Worm (Caenorhabditis elegans) whole organism, mixed stage, embryonic: ENCODE measurements around the gene B0244.6.

Experiments
- blmp-1 ChIP-seq: fragments of 150-350 bp; optimal IDR thresholded peaks from 2 replicates; lab custom pipeline; 2014; ENCODE audit warnings: missing biosample characterization, missing genetic modification characterization
- flh-1 ChIP-seq: fragments of 200-800 bp; sonication (Bioruptor generic); optimal IDR thresholded peaks from 2 replicates; lab custom pipeline; 2018; ENCODE audit warnings: mild to moderate bottlenecking, missing genetic modification characterization, moderate library complexity, missing compliant biosample characterization
- mep-1 ChIP-seq: fragments of 150-350 bp; optimal IDR thresholded peaks from 2 replicates; lab custom pipeline; 2017; ENCODE audit warnings: missing biosample characterization, missing genetic modification reagents, missing genetic modification characterization, inconsistent platforms
- nhr-76 ChIP-seq: sonication (generic microtip); optimal IDR thresholded peaks from 2 replicates; lab custom pipeline; 2017; ENCODE audit warnings: missing biosample characterization, missing genetic modification characterization
- snpc-4 ChIP-seq: fragments of 150-350 bp; optimal IDR thresholded peaks from 2 replicates; lab custom pipeline; 2014; ENCODE audit warnings: missing biosample characterization, missing genetic modification characterization
- zip-8 ChIP-seq: fragments of 150-350 bp; optimal IDR thresholded peaks from 2 replicates; lab custom pipeline; 2014; ENCODE audit warnings: missing biosample characterization, missing genetic modification characterization

DNA sequence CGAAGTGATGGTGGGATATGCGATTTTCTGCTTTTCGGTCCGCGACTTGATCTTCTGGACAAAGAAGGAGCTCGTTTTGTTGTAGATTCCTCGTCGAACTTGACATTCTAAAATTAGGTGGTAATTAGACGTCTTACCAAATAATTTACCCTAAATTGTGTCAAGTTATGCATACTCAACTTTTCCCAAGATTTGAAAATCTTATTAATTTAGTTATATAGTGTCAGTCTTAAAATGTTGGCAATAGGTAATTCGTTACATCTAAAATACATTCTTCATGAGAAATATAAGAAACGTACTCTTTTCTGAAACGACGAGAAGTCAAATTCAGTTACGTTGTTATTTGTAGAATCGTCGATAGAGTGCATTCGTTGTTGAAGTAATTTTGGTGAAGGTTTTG lies 30.3 kb upstream of the B0244.6 start:
- TF ChIP-seq flh-1 (no peak), nhr-76 (tag; lab: Kevin White, UChicago) (no peak), mep-1 (no peak), snpc-4 (tag; lab: Kevin White, UChicago) (no peak), blmp-1 (tag; lab: Kevin White, UChicago) (no peak), zip-8 (tag; lab: Kevin White, UChicago) (no peak)
